Worm (Caenorhabditis elegans): ENCODE measurements around the gene tram-1.

DNA sequence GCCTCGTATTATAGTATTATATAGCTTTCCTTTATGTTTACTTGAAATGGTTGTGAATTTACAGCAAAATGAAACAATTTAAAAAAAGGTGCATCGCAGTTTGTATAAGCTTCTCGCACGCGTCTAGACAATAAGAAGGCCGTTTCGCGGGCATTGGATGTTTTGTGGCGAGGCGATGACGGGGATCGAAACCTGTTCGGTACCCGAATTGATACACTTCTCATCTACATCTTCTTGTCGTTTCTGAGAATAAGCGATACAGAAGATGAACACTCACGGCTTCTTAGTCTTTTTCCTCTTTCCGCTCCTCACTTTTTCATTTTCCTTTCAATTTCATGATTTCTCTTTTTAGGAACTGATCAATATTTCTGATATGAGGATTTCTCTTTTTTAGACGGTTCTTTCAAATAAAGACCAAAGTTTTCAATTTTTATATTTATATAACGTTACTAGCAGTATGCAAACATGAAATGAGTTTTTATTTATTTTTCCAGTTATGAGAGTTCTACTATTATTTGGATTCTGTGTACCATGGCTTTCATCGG is 24.7 kb upstream of the tram-1 start, which contains the start of gene F01G10.10:
- TF ChIP-seq ets-4 (tag; optimal IDR thresholded peaks at IDR 0.05) (no peak), unc-86 (tag; optimal IDR thresholded peaks at IDR 0.05) (no peak), ceh-19 (GFP tag; optimal IDR thresholded peaks at IDR 0.05) (no peak), lim-6 (tag; optimal IDR thresholded peaks at IDR 0.05) (no peak), nhr-11 (tag; optimal IDR thresholded peaks at IDR 0.05) (no peak), fkh-10 (GFP tag; optimal IDR thresholded peaks at IDR 0.05) (no peak), T23F11.4 (GFP tag; optimal IDR thresholded peaks at IDR 0.05) (no peak), rnt-1 (tag; optimal IDR thresholded peaks at IDR 0.05) (no peak), sdc-2 (tag; optimal IDR thresholded peaks at IDR 0.05) (no peak), pha-4 (tag; optimal IDR thresholded peaks at IDR 0.05) (no peak), ceh-48 (tag; optimal IDR thresholded peaks at IDR 0.05) (no peak)

All from whole organism, late embryonic.